Worm (Caenorhabditis elegans): ENCODE measurements around the gene nspb-1.

nspb-1 gene

DNA sequence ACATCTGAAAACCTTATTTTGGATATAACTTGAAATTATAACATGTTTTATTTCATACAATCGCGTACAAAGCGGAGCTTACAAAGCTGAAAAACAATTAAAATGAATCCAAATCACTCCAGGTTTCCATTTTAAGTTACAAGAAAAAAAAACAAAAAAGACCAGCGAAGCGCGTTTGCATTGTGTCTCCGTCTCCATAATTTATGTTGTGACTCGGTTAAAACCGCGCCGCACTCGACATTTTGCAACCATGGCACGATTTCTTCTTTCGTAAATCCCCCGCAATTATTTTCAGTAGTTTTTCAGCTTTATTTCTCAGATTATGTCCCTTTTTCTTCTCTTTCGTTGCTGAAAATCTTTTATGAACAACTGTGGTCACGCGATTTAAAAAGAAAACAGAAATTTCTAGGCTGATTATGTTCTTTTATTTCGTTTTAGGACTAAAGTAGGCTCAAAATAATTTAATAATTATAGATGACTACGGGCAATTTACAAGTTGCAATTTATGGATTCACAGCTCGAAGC lies 5.5 kb downstream of the nspb-1 start, which contains the start of the genes F38A5.2 and dnj-11 (continued):
- TF ChIP-seq lsy-2 (tag; optimal IDR thresholded peaks at IDR 0.05), result peak; percentile 64 to 90
- peak; percentile 7 for TF ChIP-seq R02D3.7 (tag; optimal IDR thresholded peaks at IDR 0.05)
- TF ChIP-seq ceh-16 (tag; optimal IDR thresholded peaks at IDR 0.05), result peak; percentile 66
- TF ChIP-seq F13H6.1 (tag; optimal IDR thresholded peaks at IDR 0.05), result peak; percentile 74
- no peak for TF ChIP-seq alr-1 (tag; optimal IDR thresholded peaks at IDR 0.05)

ce11 chrIV:6582604-6583003 lies 8.3 kb downstream of the nspb-1 start, which contains the start of gene odr-8:
Gene odr-8 (minus strand): TSS chrIV:6582704.
- TF ChIP-seq mdl-1 (tag; optimal IDR thresholded peaks at IDR 0.05), result no peak
- no peak for TF ChIP-seq unc-39 (tag; optimal IDR thresholded peaks at IDR 0.05)
- no peak for TF ChIP-seq alr-1 (tag; optimal IDR thresholded peaks at IDR 0.05)
- no peak for TF ChIP-seq gmeb-1 (tag; optimal IDR thresholded peaks at IDR 0.05)
- TF ChIP-seq skn-1 (tag; optimal IDR thresholded peaks at IDR 0.05), result no peak
- no peak for TF ChIP-seq mbf-1 (tag; optimal IDR thresholded peaks at IDR 0.05)

- TF ChIP-seq nhr-77 (tag; optimal IDR thresholded peaks at IDR 0.05) (no peak), ama-1 (optimal IDR thresholded peaks at IDR 0.05) (no peak), nhr-129 (tag; optimal IDR thresholded peaks at IDR 0.05) (no peak), nhr-23 (tag; optimal IDR thresholded peaks at IDR 0.05) (no peak), R02D3.7 (tag; optimal IDR thresholded peaks at IDR 0.05) (no peak), egl-27 (tag; optimal IDR thresholded peaks at IDR 0.05) (no peak), nhr-25 (tag; optimal IDR thresholded peaks at IDR 0.05) (no peak)
Measured at ce11 chrIV:6581658-6582057, 9.3 kb downstream of the nspb-1 start.

DNA sequence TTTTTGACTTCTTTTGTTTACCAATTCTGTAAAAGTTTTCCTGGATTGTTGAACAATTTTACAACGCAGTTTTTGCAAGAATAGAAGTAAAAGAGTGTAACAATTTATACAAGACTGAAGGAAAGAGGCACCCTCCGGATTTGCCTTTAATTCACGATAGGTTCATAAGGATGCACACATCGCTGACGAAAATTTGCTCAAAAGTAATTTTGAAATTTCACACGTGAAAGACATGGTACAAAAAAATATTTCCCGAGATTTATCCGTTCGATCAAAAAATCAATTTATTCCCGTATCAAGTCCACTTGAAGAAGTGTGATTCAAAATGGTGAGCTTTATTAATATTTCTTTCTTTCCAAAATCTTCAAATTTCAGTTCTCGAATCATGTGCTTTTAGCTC lies 13.0 kb downstream of the nspb-1 start, which contains the start of gene C43G2.3:
C43G2.3 (plus strand) TSS at position 301 of the 400 bp plus-strand sequence.
- TF ChIP-seq unc-62 (GFP tag; optimal IDR thresholded peaks at IDR 0.05), result no peak
- no peak for TF ChIP-seq crh-2 (tag; optimal IDR thresholded peaks at IDR 0.05)
- no peak for TF ChIP-seq nhr-23 (tag; optimal IDR thresholded peaks at IDR 0.05)
- no peak for TF ChIP-seq mdl-1 (tag; optimal IDR thresholded peaks at IDR 0.05)
- no peak for TF ChIP-seq peb-1 (tag; optimal IDR thresholded peaks at IDR 0.05)
- TF ChIP-seq unc-55 (GFP tag; optimal IDR thresholded peaks at IDR 0.05), result no peak
- TF ChIP-seq nhr-11 (tag; optimal IDR thresholded peaks at IDR 0.05), result no peak
- no peak for TF ChIP-seq Y55F3AM.14 (GFP tag; optimal IDR thresholded peaks at IDR 0.05)
- TF ChIP-seq fos-1 (tag; optimal IDR thresholded peaks at IDR 0.05), result no peak
- TF ChIP-seq ztf-1 (GFP tag; conservative IDR thresholded peaks at IDR 0.05), result no peak
- no peak for TF ChIP-seq nhr-21 (tag; optimal IDR thresholded peaks at IDR 0.05)
- no peak for TF ChIP-seq skn-1 (tag; optimal IDR thresholded peaks at IDR 0.05)
- no peak for TF ChIP-seq nhr-6 (tag; optimal IDR thresholded peaks at IDR 0.05)
- no peak for TF ChIP-seq ztf-4 (tag; optimal IDR thresholded peaks at IDR 0.05)
- no peak for TF ChIP-seq nhr-12 (tag; optimal IDR thresholded peaks at IDR 0.05)
- TF ChIP-seq sem-4 (tag; optimal IDR thresholded peaks at IDR 0.05), result no peak
- TF ChIP-seq mbf-1 (tag; optimal IDR thresholded peaks at IDR 0.05), result no peak
- no peak for TF ChIP-seq ama-1 (optimal IDR thresholded peaks at IDR 0.05)
- no peak for TF ChIP-seq ztf-11 (tag; optimal IDR thresholded peaks at IDR 0.05)

DNA sequence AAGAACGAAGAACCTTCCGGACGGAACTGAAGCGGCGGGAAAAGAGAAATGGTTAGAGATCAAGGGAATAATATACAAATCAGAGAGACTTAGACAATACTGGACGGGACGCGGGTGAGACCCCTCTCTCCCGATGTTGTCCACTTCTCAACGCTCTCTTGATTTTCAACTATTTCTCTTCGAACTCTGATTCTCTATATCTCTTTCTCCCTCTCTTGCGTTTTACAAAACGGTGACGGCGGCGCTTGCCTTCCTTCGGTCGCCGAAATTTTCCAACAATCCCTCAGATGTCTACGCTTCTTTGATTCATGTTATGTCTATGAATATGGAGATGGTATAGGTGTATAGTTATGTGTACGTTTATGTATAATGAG lies 14.2 kb downstream of the nspb-1 start:
- TF ChIP-seq lsy-2 (tag; optimal IDR thresholded peaks at IDR 0.05), result peak in 1 of 2 experiments; percentile 52
- TF ChIP-seq lin-13 (GFP tag; optimal IDR thresholded peaks at IDR 0.05), result peak; percentile 24
- no peak for TF ChIP-seq nhr-237 (tag; optimal IDR thresholded peaks at IDR 0.05)
- peak; percentile 13 for TF ChIP-seq nhr-21 (tag; optimal IDR thresholded peaks at IDR 0.05)
- TF ChIP-seq unc-55 (GFP tag; optimal IDR thresholded peaks at IDR 0.05), result peak; percentile 22
- no peak for TF ChIP-seq aly-2 (tag; optimal IDR thresholded peaks at IDR 0.05)
- TF ChIP-seq alr-1 (tag; optimal IDR thresholded peaks at IDR 0.05), result no peak
- TF ChIP-seq nhr-11 (tag; optimal IDR thresholded peaks at IDR 0.05), result no peak
- TF ChIP-seq zag-1 (tag; optimal IDR thresholded peaks at IDR 0.05), result no peak
- peak; percentile 51 for TF ChIP-seq gmeb-1 (tag; optimal IDR thresholded peaks at IDR 0.05)
- no peak for TF ChIP-seq unc-39 (tag; optimal IDR thresholded peaks at IDR 0.05)
- no peak for TF ChIP-seq elt-3 (tag; optimal IDR thresholded peaks at IDR 0.05)
- TF ChIP-seq dmd-4 (tag; optimal IDR thresholded peaks at IDR 0.05), result no peak
- peak; percentile 17 for TF ChIP-seq fos-1 (tag; optimal IDR thresholded peaks at IDR 0.05)
- TF ChIP-seq Y55F3AM.14 (GFP tag; optimal IDR thresholded peaks at IDR 0.05), result no peak
- no peak for TF ChIP-seq skn-1 (tag; optimal IDR thresholded peaks at IDR 0.05)
- no peak for TF ChIP-seq mdl-1 (tag; optimal IDR thresholded peaks at IDR 0.05)
- no peak for TF ChIP-seq unc-62 (GFP tag; optimal IDR thresholded peaks at IDR 0.05)
- peak; percentile 40 for TF ChIP-seq C34F6.9 (tag; optimal IDR thresholded peaks at IDR 0.05)
- TF ChIP-seq ZK546.5 (tag; optimal IDR thresholded peaks at IDR 0.05), result no peak
- TF ChIP-seq sma-9 (GFP tag; optimal IDR thresholded peaks at IDR 0.05), result peak; percentile 59
- no peak for TF ChIP-seq sma-9 (tag; optimal IDR thresholded peaks at IDR 0.05)
- TF ChIP-seq nhr-77 (tag; optimal IDR thresholded peaks at IDR 0.05), result no peak
- TF ChIP-seq nhr-10 (tag; optimal IDR thresholded peaks at IDR 0.05), result no peak
- TF ChIP-seq nhr-12 (tag; optimal IDR thresholded peaks at IDR 0.05), result no peak
- TF ChIP-seq blmp-1 (tag; optimal IDR thresholded peaks at IDR 0.05; ENCODE audit: insufficient read depth), result peak; percentile 9
- no peak for TF ChIP-seq mab-5 (tag; optimal IDR thresholded peaks at IDR 0.05)
- TF ChIP-seq mbf-1 (tag; optimal IDR thresholded peaks at IDR 0.05), result no peak
- no peak for TF ChIP-seq lin-39 (tag; optimal IDR thresholded peaks at IDR 0.05)
- TF ChIP-seq F13H6.1 (tag; optimal IDR thresholded peaks at IDR 0.05), result peak; percentile 80
- TF ChIP-seq sem-4 (tag; optimal IDR thresholded peaks at IDR 0.05), result no peak
- TF ChIP-seq crh-2 (tag; optimal IDR thresholded peaks at IDR 0.05), result peak; percentile 56
- TF ChIP-seq peb-1 (tag; optimal IDR thresholded peaks at IDR 0.05), result no peak

All from whole organism, L2 larva.